Fruit fly (Drosophila melanogaster) whole organism, embryonic: ENCODE measurements around the gene Ppm1.
A peak's percentile ranks its signal among the peaks of the same experiment; 100 is the strongest.

Source experiments
- Atf6 ChIP-seq: fragments of 200-800 bp; sonication (Bioruptor generic); IDR thresholded peaks from 2 replicates; pipeline ENCODE4 v1.3.6; 2022; ENCODE audit warnings: missing biosample characterization, missing genetic modification characterization
- BEAF-32 ChIP-seq: fragments of 200-800 bp; sonication (Bioruptor generic); optimal IDR thresholded peaks from 3 replicates; lab custom pipeline; 2017; ENCODE audit warnings: missing biosample characterization, missing genetic modification characterization, mild to moderate bottlenecking, moderate library complexity, missing genetic modification reagents
- BtbVII ChIP-seq: fragments of 200-800 bp; sonication (Bioruptor generic); optimal IDR thresholded peaks from 3 replicates; lab custom pipeline; 2017; ENCODE audit warnings: missing biosample characterization, mild to moderate bottlenecking, missing genetic modification characterization
- CG10147 ChIP-seq: fragments of 200-800 bp; sonication (Bioruptor generic); optimal IDR thresholded peaks from 2 replicates; lab custom pipeline; 2019; ENCODE audit warnings: missing biosample characterization, mild to moderate bottlenecking, missing genetic modification characterization, moderate library complexity
- CG10543 ChIP-seq: fragments of 200-800 bp; sonication (Bioruptor generic); optimal IDR thresholded peaks from 3 replicates; lab custom pipeline; 2017; ENCODE audit warnings: missing biosample characterization, mild to moderate bottlenecking, missing genetic modification characterization, moderate library complexity
- CG11504 ChIP-seq: fragments of 200-800 bp; sonication (Bioruptor generic); optimal IDR thresholded peaks from 3 replicates; lab custom pipeline; 2019; ENCODE audit warnings: missing biosample characterization, mild to moderate bottlenecking, missing genetic modification characterization, moderate library complexity
- CG11723 ChIP-seq: fragments of 200-800 bp; sonication (Bioruptor generic); optimal IDR thresholded peaks from 2 replicates; lab custom pipeline; 2017; ENCODE audit warnings: missing biosample characterization, mild to moderate bottlenecking, missing genetic modification characterization
- CG12942 ChIP-seq: fragments of 200-800 bp; sonication (Bioruptor generic); optimal IDR thresholded peaks from 3 replicates; lab custom pipeline; 2016; ENCODE audit warnings: missing biosample characterization, missing genetic modification characterization
- CG14441 ChIP-seq: fragments of 200-800 bp; sonication (Bioruptor generic); IDR thresholded peaks from 2 replicates; pipeline ENCODE4 v1.3.6; 2022; ENCODE audit warnings: missing biosample characterization, missing genetic modification characterization
- CG15011 ChIP-seq: fragments of 200-800 bp; sonication (Bioruptor generic); optimal IDR thresholded peaks from 3 replicates; lab custom pipeline; 2018; ENCODE audit warnings: missing biosample characterization, mild to moderate bottlenecking, missing genetic modification characterization
- CG16779 ChIP-seq: fragments of 200-800 bp; sonication (Bioruptor generic); IDR thresholded peaks from 2 replicates; pipeline ENCODE4 v1.3.6; 2022; ENCODE audit warnings: missing biosample characterization, missing genetic modification characterization
- CG16863 ChIP-seq: fragments of 200-800 bp; sonication (Bioruptor generic); optimal IDR thresholded peaks from 3 replicates; lab custom pipeline; 2016; ENCODE audit warnings: missing biosample characterization, missing genetic modification characterization
- CG17385 ChIP-seq: fragments of 200-800 bp; sonication (Bioruptor generic); optimal IDR thresholded peaks from 3 replicates; lab custom pipeline; 2018; ENCODE audit warnings: missing biosample characterization, mild to moderate bottlenecking, missing genetic modification characterization
- CG18262 ChIP-seq: fragments of 200-800 bp; optimal IDR thresholded peaks from 3 replicates; lab custom pipeline; 2019; ENCODE audit warnings: missing biosample characterization, mild to moderate bottlenecking, missing genetic modification characterization, moderate library complexity
- CG2199 ChIP-seq: fragments of 200-800 bp; sonication (Bioruptor generic); IDR thresholded peaks from 3 replicates; pipeline ENCODE4 v1.3.6; 2022; ENCODE audit warnings: missing biosample characterization, missing genetic modification characterization
- CG3065 ChIP-seq: fragments of 200-800 bp; sonication (Bioruptor generic); optimal IDR thresholded peaks from 2 replicates; lab custom pipeline; 2016; ENCODE audit warnings: missing biosample characterization, missing genetic modification characterization
- CG33557 ChIP-seq: fragments of 200-800 bp; sonication (Bioruptor generic); optimal IDR thresholded peaks from 2 replicates; lab custom pipeline; 2019; ENCODE audit warnings: missing biosample characterization, mild to moderate bottlenecking, missing genetic modification characterization, moderate library complexity
- CG4328 ChIP-seq: fragments of 200-800 bp; sonication (Bioruptor generic); optimal IDR thresholded peaks from 3 replicates; lab custom pipeline; 2017; ENCODE audit warnings: missing biosample characterization, missing genetic modification reagents, missing genetic modification characterization
- CG4404 ChIP-seq: fragments of 200-800 bp; sonication (Bioruptor generic); IDR thresholded peaks from 2 replicates; pipeline ENCODE4 v1.3.6; 2022; ENCODE audit warnings: missing biosample characterization, missing genetic modification characterization
- CG5180 ChIP-seq: fragments of 200-800 bp; sonication (Bioruptor generic); optimal IDR thresholded peaks from 3 replicates; lab custom pipeline; 2017; ENCODE audit warnings: missing biosample characterization, missing genetic modification characterization, mild to moderate bottlenecking, moderate library complexity, missing genetic modification reagents
- CG7963 ChIP-seq: fragments of 200-800 bp; sonication (Bioruptor generic); IDR thresholded peaks from 3 replicates; pipeline ENCODE4 v1.3.6; 2022; ENCODE audit warnings: missing biosample characterization, missing genetic modification characterization; ENCODE audit not compliant: partially characterized antibody
- CG8388 ChIP-seq: fragments of 200-800 bp; sonication (Bioruptor generic); optimal IDR thresholded peaks from 2 replicates; lab custom pipeline; 2019; ENCODE audit warnings: missing biosample characterization, mild to moderate bottlenecking, missing genetic modification characterization, moderate library complexity
- CG8924 ChIP-seq: fragments of 200-800 bp; optimal IDR thresholded peaks from 3 replicates; lab custom pipeline; 2019; ENCODE audit warnings: missing biosample characterization, mild to moderate bottlenecking, missing genetic modification characterization, moderate library complexity
- Dbx ChIP-seq: fragments of 200-800 bp; sonication (Bioruptor generic); IDR thresholded peaks from 3 replicates; pipeline ENCODE4 v1.3.6; 2022; ENCODE audit warnings: missing biosample characterization, missing genetic modification characterization
- Dll ChIP-seq: fragments of 200-800 bp; sonication (Bioruptor generic); IDR thresholded peaks from 4 replicates; pipeline ENCODE4 v1.3.6; 2022; ENCODE audit warnings: missing biosample characterization, missing genetic modification characterization; ENCODE audit not compliant: partially characterized antibody
- Dp ChIP-seq: fragments of 200-800 bp; sonication (Bioruptor generic); optimal IDR thresholded peaks from 2 replicates; lab custom pipeline; 2018; ENCODE audit warnings: missing biosample characterization, mild to moderate bottlenecking, missing genetic modification characterization, moderate library complexity
- Dref ChIP-seq: fragments of 200-800 bp; sonication (Bioruptor generic); IDR thresholded peaks from 2 replicates; pipeline ENCODE4 v1.3.6; 2022; ENCODE audit warnings: missing biosample characterization, missing genetic modification characterization
- E2f2 ChIP-seq: fragments of 200-800 bp; sonication (Bioruptor generic); IDR thresholded peaks from 2 replicates; pipeline ENCODE4 v1.3.6; 2022; ENCODE audit warnings: missing biosample characterization, missing genetic modification characterization
- HLH54F ChIP-seq: fragments of 200-800 bp; sonication (Bioruptor generic); optimal IDR thresholded peaks from 3 replicates; lab custom pipeline; 2016; ENCODE audit warnings: missing biosample characterization, missing genetic modification characterization
- Hmr ChIP-seq: fragments of 200-800 bp; sonication (Bioruptor generic); optimal IDR thresholded peaks from 3 replicates; lab custom pipeline; 2017; ENCODE audit warnings: mild to moderate bottlenecking, missing biosample characterization, missing genetic modification reagents, missing genetic modification characterization
- Hmx ChIP-seq: fragments of 200-800 bp; sonication (Bioruptor generic); optimal IDR thresholded peaks from 2 replicates; lab custom pipeline; 2016; ENCODE audit warnings: missing biosample characterization, missing genetic modification characterization
- Kr ChIP-seq: fragments of 200-800 bp; sonication (Bioruptor generic); optimal IDR thresholded peaks from 2 replicates; lab custom pipeline; 2017; ENCODE audit warnings: missing biosample characterization, mild to moderate bottlenecking, missing genetic modification characterization
- Mad ChIP-seq: fragments of 200-800 bp; sonication (Bioruptor generic); optimal IDR thresholded peaks from 2 replicates; lab custom pipeline; 2016; ENCODE audit warnings: missing biosample characterization, missing genetic modification characterization
- Oaz ChIP-seq: fragments of 200-800 bp; sonication (Bioruptor generic); IDR thresholded peaks from 2 replicates; pipeline ENCODE4 v1.3.6; 2022; ENCODE audit warnings: missing biosample characterization, missing genetic modification characterization
- Xbp1 ChIP-seq: fragments of 200-800 bp; sonication (Bioruptor generic); optimal IDR thresholded peaks from 3 replicates; lab custom pipeline; 2016; ENCODE audit warnings: missing biosample characterization, mild to moderate bottlenecking, missing genetic modification characterization
- ac ChIP-seq: fragments of 200-800 bp; sonication (Bioruptor generic); optimal IDR thresholded peaks from 3 replicates; lab custom pipeline; 2017; ENCODE audit warnings: missing biosample characterization, mild to moderate bottlenecking, missing genetic modification characterization
- cg ChIP-seq: fragments of 200-800 bp; sonication (Bioruptor generic); optimal IDR thresholded peaks from 3 replicates; lab custom pipeline; 2019; ENCODE audit warnings: missing biosample characterization, mild to moderate bottlenecking, missing genetic modification characterization, moderate library complexity
- chm ChIP-seq: fragments of 200-800 bp; sonication (Bioruptor generic); IDR thresholded peaks from 2 replicates; pipeline ENCODE4 v1.3.6; 2022; ENCODE audit warnings: missing biosample characterization, missing genetic modification characterization
- crc ChIP-seq: fragments of 200-800 bp; sonication (Bioruptor generic); optimal IDR thresholded peaks from 2 replicates; lab custom pipeline; 2016; ENCODE audit warnings: missing biosample characterization, missing genetic modification characterization
- croc ChIP-seq: fragments of 200-800 bp; sonication (Bioruptor generic); conservative IDR thresholded peaks from 3 replicates; pipeline ENCODE4 v1.3.6; 2022; ENCODE audit warnings: missing biosample characterization, missing genetic modification characterization
- dimm ChIP-seq: fragments of 200-800 bp; sonication (Bioruptor generic); IDR thresholded peaks from 2 replicates; pipeline ENCODE4 v1.3.6; 2022; ENCODE audit warnings: missing biosample characterization, missing genetic modification characterization
- gce ChIP-seq: fragments of 200-800 bp; sonication (Bioruptor generic); IDR thresholded peaks from 3 replicates; pipeline ENCODE4 v1.3.6; 2022; ENCODE audit warnings: missing biosample characterization, missing genetic modification characterization
- ind ChIP-seq: fragments of 200-800 bp; sonication (Bioruptor generic); optimal IDR thresholded peaks from 3 replicates; lab custom pipeline; 2016; ENCODE audit warnings: missing biosample characterization, missing genetic modification characterization
- jing ChIP-seq: fragments of 200-800 bp; sonication (Bioruptor generic); optimal IDR thresholded peaks from 2 replicates; lab custom pipeline; 2018; ENCODE audit warnings: missing biosample characterization, mild to moderate bottlenecking, missing genetic modification characterization
- lola ChIP-seq, 3 experiments: fragments of >200 bp in 2 of 3; fragments of 200-800 bp in 1 of 3; sonication (Bioruptor generic) in 1 of 3; optimal IDR thresholded peaks; 2 replicates each; lab custom pipeline; 2017 to 2019; ENCODE audit warnings: missing biosample characterization in 3 of 3, missing genetic modification characterization in 3 of 3, mild to moderate bottlenecking in 1 of 3, moderate library complexity in 1 of 3
- p53 ChIP-seq: fragments of 200-800 bp; sonication (Bioruptor generic); optimal IDR thresholded peaks from 2 replicates; lab custom pipeline; 2016; ENCODE audit warnings: missing biosample characterization, missing genetic modification characterization
- tll ChIP-seq, 2 experiments: fragments of 200-800 bp in 1 of 2; fragments of >200 bp in 1 of 2; sonication (Bioruptor generic) in 1 of 2; optimal IDR thresholded peaks; 2 replicates each; lab custom pipeline; 2017 to 2019; ENCODE audit warnings: missing biosample characterization in 2 of 2, missing genetic modification characterization in 2 of 2, mild to moderate bottlenecking in 1 of 2, moderate library complexity in 1 of 2
- trem ChIP-seq: fragments of 200-800 bp; optimal IDR thresholded peaks from 3 replicates; lab custom pipeline; 2019; ENCODE audit warnings: missing biosample characterization, mild to moderate bottlenecking, missing genetic modification characterization, moderate library complexity
- unpg ChIP-seq: fragments of 200-800 bp; sonication (Bioruptor generic); optimal IDR thresholded peaks from 3 replicates; lab custom pipeline; 2018; ENCODE audit warnings: missing biosample characterization, mild to moderate bottlenecking, missing genetic modification characterization, moderate library complexity
- vvl ChIP-seq: fragments of 200-800 bp; sonication (Bioruptor generic); IDR thresholded peaks from 2 replicates; pipeline ENCODE4 v1.3.6; 2022; ENCODE audit warnings: missing biosample characterization, missing genetic modification characterization
- wek ChIP-seq: fragments of 200-800 bp; sonication (Bioruptor generic); optimal IDR thresholded peaks from 3 replicates; lab custom pipeline; 2018; ENCODE audit warnings: missing biosample characterization, mild to moderate bottlenecking, missing genetic modification characterization, moderate library complexity

Ppm1 gene

dm6 chr3L:604701-605100 lies 23.6 kb downstream of the Ppm1 start (continued):
- TF ChIP-seq chm (GFP tag; lab: Robert Waterston, UW) (no peak), p53 (GFP tag; lab: Kevin White, UChicago) (no peak), crc (no peak), CG4328 (no peak), CG11723 (GFP tag; lab: Kevin White, UChicago) (no peak), vvl (GFP tag; lab: Robert Waterston, UW) (no peak), BEAF-32 (GFP tag; lab: Kevin White, UChicago) (peak; percentile 58), jing (GFP tag; lab: Kevin White, UChicago) (no peak), CG8388 (GFP tag; lab: Kevin White, UChicago) (no peak), Xbp1 (no peak), CG3065 (no peak), Mad (GFP tag; lab: Kevin White, UChicago) (no peak), ac (GFP tag; lab: Kevin White, UChicago) (no peak), CG15011 (no peak), unpg (GFP tag; lab: Kevin White, UChicago) (no peak), CG11504 (tag; lab: Kevin White, UChicago) (no peak), CG10543 (GFP tag; lab: Kevin White, UChicago) (no peak), gce (GFP tag; lab: Robert Waterston, UW) (no peak), CG2199 (0 out of 3 replicates have a peak, but pooled peaks have one; percentile 50), Kr (no peak), Oaz (GFP tag; lab: Robert Waterston, UW) (no peak), CG12942 (GFP tag; lab: Kevin White, UChicago) (no peak), wek (GFP tag; lab: Kevin White, UChicago) (no peak), CG5180 (GFP tag; lab: Kevin White, UChicago) (no peak), ind (GFP tag; lab: Kevin White, UChicago) (no peak), tll (GFP tag; optimal IDR thresholded peaks at IDR 0.05; lab: Kevin White, UChicago) (no peak), cg (GFP tag; lab: Kevin White, UChicago) (no peak), Hmx (GFP tag; lab: Kevin White, UChicago) (no peak), Dll (GFP tag; lab: Robert Waterston, UW) (peak; percentile 31; the same call in 2 of the 4 replicates), Dref (GFP tag; lab: Robert Waterston, UW) (peak; percentile 59), CG4404 (GFP tag; lab: Robert Waterston, UW) (no peak), CG16779 (GFP tag; lab: Robert Waterston, UW) (no peak), CG10147 (GFP tag; lab: Kevin White, UChicago) (peak; percentile 22), CG16863 (GFP tag; lab: Kevin White, UChicago) (no peak), BtbVII (GFP tag; lab: Kevin White, UChicago) (no peak), Atf6 (GFP tag; lab: Robert Waterston, UW) (no peak), CG7963 (GFP tag; lab: Robert Waterston, UW) (no peak), trem (peak; percentile 39), E2f2 (GFP tag; lab: Robert Waterston, UW) (peak; percentile 90), croc (no peak), CG8924 (tag; lab: Kevin White, UChicago) (peak; percentile 9), HLH54F (GFP tag; lab: Kevin White, UChicago) (no peak), Dbx (GFP tag; lab: Robert Waterston, UW) (no peak), lola (GFP tag; optimal IDR thresholded peaks at IDR 0.05; lab: Kevin White, UChicago) (no peak), dimm (GFP tag; lab: Robert Waterston, UW) (no peak), CG18262 (tag; lab: Kevin White, UChicago) (no peak), CG14441 (GFP tag; lab: Robert Waterston, UW) (no peak), CG17385 (GFP tag; lab: Kevin White, UChicago) (no peak), Dp (GFP tag; lab: Kevin White, UChicago) (peak; percentile 80), Hmr (no peak), CG33557 (GFP tag; lab: Kevin White, UChicago) (no peak)
